Worm (Caenorhabditis elegans): ENCODE data around the gene fip-4.

- no peak for TF ChIP-seq hnd-1 (tag; optimal IDR thresholded peaks at IDR 0.05)
- no peak for TF ChIP-seq ama-1 (optimal IDR thresholded peaks at IDR 0.05)
Measured at ce11 chrV:8657911-8658310, 46.8 kb upstream of the fip-4 start.

All from whole organism, early embryonic.